Worm (Caenorhabditis elegans) whole organism, young adult: ENCODE data around the gene mtp-18.

Experiments used
- B0035.1 ChIP-seq: sonication (generic microtip); optimal IDR thresholded peaks from 2 replicates; lab custom pipeline; 2016; ENCODE audit warnings: missing genetic modification characterization, mild to moderate bottlenecking, missing compliant biosample characterization, missing genotype, missing genetic modification reagents
- F22D6.2 ChIP-seq: sonication (generic microtip); optimal IDR thresholded peaks from 2 replicates; lab custom pipeline; 2016; ENCODE audit warnings: mild to moderate bottlenecking, missing genetic modification characterization, missing compliant biosample characterization
- F37B4.10 ChIP-seq: fragments of 200-800 bp; sonication (Bioruptor generic); IDR thresholded peaks from 2 replicates; pipeline ENCODE4 v1.3.6; 2022; ENCODE audit warnings: missing genetic modification characterization, missing compliant biosample characterization
- Y67H2A.10 ChIP-seq: fragments of 200-800 bp; sonication (Bioruptor generic); conservative IDR thresholded peaks from 2 replicates; pipeline ENCODE4 v1.3.6; 2022; ENCODE audit warnings: missing genetic modification reagents, missing genetic modification characterization, missing compliant biosample characterization

DNA sequence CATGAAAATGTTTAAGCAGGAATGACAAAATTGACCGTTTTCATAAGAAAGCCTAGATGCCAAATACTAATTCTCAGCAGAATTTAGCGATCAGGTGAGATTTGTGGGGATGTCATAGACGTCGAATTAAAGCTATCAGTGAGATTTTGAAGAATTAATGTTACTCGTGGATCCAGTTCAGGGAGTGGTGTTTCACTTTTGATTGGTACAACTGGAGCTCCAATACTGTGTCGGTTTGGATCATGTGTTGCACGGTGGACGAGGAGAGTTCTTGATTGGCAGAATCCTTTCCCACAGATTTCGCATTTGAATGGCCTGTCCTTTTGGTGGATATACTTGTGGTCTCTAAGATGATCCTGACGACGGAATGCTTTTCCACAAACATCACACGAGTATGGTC lies 46.6 kb downstream of the mtp-18 start:
- TF ChIP-seq F37B4.10 (GFP tag; lab: Robert Waterston, UW) (no peak), Y67H2A.10 (GFP tag; lab: Robert Waterston, UW) (no peak), B0035.1 (no peak), F22D6.2 (tag; lab: Kevin White, UChicago) (no peak)
